ENCODE assay signal across 3 fruit fly cellular contexts in the genomic region with DNA sequence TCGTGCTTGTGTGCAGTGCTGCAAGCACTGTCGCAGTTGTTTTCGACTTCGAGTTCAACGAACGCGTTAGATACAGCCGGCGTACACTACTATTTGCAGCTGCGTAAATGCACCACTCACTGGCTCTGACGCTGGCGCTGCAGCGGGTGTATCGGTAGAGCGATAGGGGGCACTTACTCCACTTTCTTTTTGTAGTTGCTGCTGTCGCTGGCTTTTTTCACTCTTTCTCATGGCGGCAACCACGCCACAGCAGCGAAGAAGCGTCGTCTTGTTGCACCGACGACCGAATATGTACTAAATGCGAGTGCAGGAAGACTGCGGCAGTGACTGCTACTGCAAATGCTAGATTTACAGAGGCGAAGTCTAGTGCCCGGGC.
TF ChIP-seq lines count a peak whose summit lies in the region.

A gene (minus strand): TSS at position 299 of the 376 bp plus-strand sequence.

- TF ChIP-seq CTCF in whole organism, embryonic (GFP tag; optimal IDR thresholded peaks at IDR 0.05; lab: Kevin White, UChicago): peak; percentile 36

TF ChIP-seq in whole organism, embryonic, 481 proteins besides CTCF, POLR2A, EP300 and RAD21 (continues in another document):
- TF ChIP-seq CG10274 (GFP tag; optimal IDR thresholded peaks at IDR 0.05; lab: Kevin White, UChicago) (no peak), Blimp-1 (GFP tag; optimal IDR thresholded peaks at IDR 0.05; lab: Kevin White, UChicago) (peak; percentile 32), CG18476 (GFP tag; optimal IDR thresholded peaks at IDR 0.05; lab: Kevin White, UChicago) (no peak), CG2199 (GFP tag; IDR thresholded peaks at IDR 0.05; lab: Robert Waterston, UW) (peak; percentile 77), CG3281 (GFP tag; optimal IDR thresholded peaks at IDR 0.05; lab: Kevin White, UChicago) (no peak), pfk (GFP tag; optimal IDR thresholded peaks at IDR 0.05; lab: Kevin White, UChicago) (no peak), sob (GFP tag; IDR thresholded peaks at IDR 0.05; lab: Robert Waterston, UW) (0 out of 2 replicates have a peak, but pooled peaks have one; percentile 36), jumu (GFP tag; optimal IDR thresholded peaks at IDR 0.05; lab: Kevin White, UChicago) (no peak), z (GFP tag; IDR thresholded peaks at IDR 0.05; lab: Robert Waterston, UW) (peak; percentile 16; the same call in 1 of the 3 replicates), hbn (GFP tag; IDR thresholded peaks at IDR 0.05; lab: Robert Waterston, UW; ENCODE audit: partially characterized antibody) (no peak), CG34376 (GFP tag; optimal IDR thresholded peaks at IDR 0.05; lab: Kevin White, UChicago) (no peak), tna (GFP tag; IDR thresholded peaks at IDR 0.05; lab: Robert Waterston, UW; ENCODE audit: partially characterized antibody) (no peak), CG17328 (GFP tag; IDR thresholded peaks at IDR 0.05; lab: Robert Waterston, UW) (0 out of 2 replicates have a peak, but pooled peaks have one; percentile 15), CG14860 (GFP tag; IDR thresholded peaks at IDR 0.05; lab: Robert Waterston, UW; ENCODE audit: partially characterized antibody) (no peak), CG18619 (GFP tag; optimal IDR thresholded peaks at IDR 0.05; lab: Kevin White, UChicago) (no peak), fu2 (GFP tag; optimal IDR thresholded peaks at IDR 0.05; lab: Kevin White, UChicago) (no peak), Gug (GFP tag; IDR thresholded peaks at IDR 0.05; lab: Robert Waterston, UW) (no peak), C15 (GFP tag; IDR thresholded peaks at IDR 0.05; lab: Robert Waterston, UW) (no peak), lov (optimal IDR thresholded peaks at IDR 0.05; lab: Kevin White, UChicago) (no peak), lov (GFP tag; IDR thresholded peaks at IDR 0.05; lab: Robert Waterston, UW) (0 out of 3 replicates have a peak, but pooled peaks have one; percentile 10), onecut (GFP tag; IDR thresholded peaks at IDR 0.05; lab: Robert Waterston, UW) (no peak), CG15514 (GFP tag; optimal IDR thresholded peaks at IDR 0.05; lab: Kevin White, UChicago) (no peak), CG11504 (tag; optimal IDR thresholded peaks at IDR 0.05; lab: Kevin White, UChicago) (no peak), ham (GFP tag; IDR thresholded peaks at IDR 0.05; lab: Robert Waterston, UW) (no peak), CG6683 (GFP tag; optimal IDR thresholded peaks at IDR 0.05; lab: Kevin White, UChicago) (no peak), CG18011 (GFP tag; optimal IDR thresholded peaks at IDR 0.05; lab: Kevin White, UChicago) (no peak), chm (GFP tag; IDR thresholded peaks at IDR 0.05; lab: Robert Waterston, UW) (peak; percentile 32; the same call in 1 of the 2 replicates), pros (GFP tag; optimal IDR thresholded peaks at IDR 0.05; lab: Kevin White, UChicago) (peak; percentile 18)

TF ChIP-seq in whole organism, prepupa, 60 proteins besides CTCF, POLR2A, EP300 and RAD21:
- TF ChIP-seq Eip93F (GFP tag; optimal IDR thresholded peaks at IDR 0.05; lab: Kevin White, UChicago): no peak
- TF ChIP-seq CG10669 (GFP tag; optimal IDR thresholded peaks at IDR 0.05; lab: Kevin White, UChicago): no peak
- no peak for TF ChIP-seq CG31627 (GFP tag; optimal IDR thresholded peaks at IDR 0.05; lab: Kevin White, UChicago)
- peak; percentile 58; the same call in 2 of the 3 replicates for TF ChIP-seq CG6163 (GFP tag; IDR thresholded peaks at IDR 0.05; lab: Robert Waterston, UW)
- TF ChIP-seq dsx (GFP tag; optimal IDR thresholded peaks at IDR 0.05; lab: Kevin White, UChicago; ENCODE audit: poor library complexity, severe bottlenecking): no peak
- TF ChIP-seq fd85E (GFP tag; optimal IDR thresholded peaks at IDR 0.05; lab: Kevin White, UChicago): no peak
- TF ChIP-seq Lpt (GFP tag; optimal IDR thresholded peaks at IDR 0.05; lab: Kevin White, UChicago): peak; percentile 80
- peak; percentile 10 to 23 for TF ChIP-seq ss (GFP tag; optimal IDR thresholded peaks at IDR 0.05; lab: Kevin White, UChicago)
- TF ChIP-seq CG8119 (GFP tag; IDR thresholded peaks at IDR 0.05; lab: Robert Waterston, UW): peak; percentile 61; the same call in 2 of the 3 replicates
- TF ChIP-seq CG16779 (tag; optimal IDR thresholded peaks at IDR 0.05; lab: Kevin White, UChicago): peak; percentile 44
- TF ChIP-seq CG4318 (GFP tag; optimal IDR thresholded peaks at IDR 0.05; lab: Kevin White, UChicago): no peak
- peak; percentile 52; the same call in 1 of the 2 replicates for TF ChIP-seq CG15336 (GFP tag; IDR thresholded peaks at IDR 0.05; lab: Robert Waterston, UW)
- TF ChIP-seq fkh (GFP tag; optimal IDR thresholded peaks at IDR 0.05; lab: Kevin White, UChicago): peak; percentile 30

TF ChIP-seq in whole organism, pupa, 21 proteins besides CTCF, POLR2A, EP300 and RAD21:
- TF ChIP-seq Pif1B (GFP tag; optimal IDR thresholded peaks at IDR 0.05; lab: Kevin White, UChicago) (no peak), CG12605 (GFP tag; IDR thresholded peaks at IDR 0.05; lab: Robert Waterston, UW) (peak; percentile 56), EcR (GFP tag; optimal IDR thresholded peaks at IDR 0.05; lab: Kevin White, UChicago) (peak; percentile 87), CG8301 (tag; optimal IDR thresholded peaks at IDR 0.05; lab: Kevin White, UChicago) (no peak), CG13204 (GFP tag; optimal IDR thresholded peaks at IDR 0.05; lab: Kevin White, UChicago) (peak; percentile 33), fd96Ca (GFP tag; IDR thresholded peaks at IDR 0.05; lab: Robert Waterston, UW) (peak; percentile 71; the same call in 1 of the 3 replicates), CG34367 (tag; optimal IDR thresholded peaks at IDR 0.05; lab: Kevin White, UChicago) (no peak), CG10348 (GFP tag; IDR thresholded peaks at IDR 0.05; lab: Robert Waterston, UW) (no peak), CG4496 (GFP tag; IDR thresholded peaks at IDR 0.05; lab: Robert Waterston, UW) (peak; percentile 73; the same call in 2 of the 3 replicates), Ets98B (GFP tag; IDR thresholded peaks at IDR 0.05; lab: Robert Waterston, UW) (peak; percentile 83; the same call in 1 of the 2 replicates), CG32121 (GFP tag; IDR thresholded peaks at IDR 0.05; lab: Robert Waterston, UW) (peak; percentile 42; the same call in 1 of the 2 replicates)
